Worm (Caenorhabditis elegans) whole organism, early embryonic: Measurements from ENCODE around the gene F58B4.3.

Experiments used
- B0310.2 ChIP-seq: sonication (generic microtip); optimal IDR thresholded peaks from 2 replicates; lab custom pipeline; 2016; ENCODE audit warnings: mild to moderate bottlenecking, missing genetic modification characterization, missing compliant biosample characterization
- F13C5.2 ChIP-seq: sonication (generic microtip); optimal IDR thresholded peaks from 2 replicates; lab custom pipeline; 2017; ENCODE audit warnings: mild to moderate bottlenecking, missing genetic modification characterization, inconsistent platforms, missing compliant biosample characterization
- aly-1 ChIP-seq: sonication (generic microtip); optimal IDR thresholded peaks from 2 replicates; lab custom pipeline; 2016; ENCODE audit warnings: missing genetic modification characterization, missing compliant biosample characterization
- ama-1 ChIP-seq: fragments of 150-350 bp; optimal IDR thresholded peaks from 2 replicates; lab custom pipeline; 2014
- ceh-13 ChIP-seq: fragments of 200-800 bp; sonication (Bioruptor generic); optimal IDR thresholded peaks from 2 replicates; lab custom pipeline; 2018; ENCODE audit warnings: mild to moderate bottlenecking, missing genetic modification characterization, missing compliant biosample characterization
- ceh-36 ChIP-seq: sonication (generic microtip); optimal IDR thresholded peaks from 2 replicates; lab custom pipeline; 2016; ENCODE audit warnings: missing genetic modification characterization, inconsistent platforms, missing compliant biosample characterization
- ets-7 ChIP-seq: sonication (generic microtip); optimal IDR thresholded peaks from 2 replicates; lab custom pipeline; 2016; ENCODE audit warnings: missing genotype, missing genetic modification characterization, missing compliant biosample characterization
- flt-1 ChIP-seq: fragments of 200-800 bp; sonication (Bioruptor generic); IDR thresholded peaks from 2 replicates; pipeline ENCODE4 v1.3.6; 2022; ENCODE audit warnings: missing genetic modification characterization, missing compliant biosample characterization
- hmbx-1 ChIP-seq: sonication (generic microtip); optimal IDR thresholded peaks from 2 replicates; lab custom pipeline; 2016; ENCODE audit warnings: mild to moderate bottlenecking, missing genetic modification characterization, missing compliant biosample characterization
- hmg-4 ChIP-seq: fragments of 200-800 bp; sonication (Bioruptor generic); optimal IDR thresholded peaks from 2 replicates; lab custom pipeline; 2018; ENCODE audit warnings: mild to moderate bottlenecking, missing genetic modification characterization, missing compliant biosample characterization
- hnd-1 ChIP-seq: sonication (generic microtip); optimal IDR thresholded peaks from 2 replicates; lab custom pipeline; 2016; ENCODE audit warnings: missing genetic modification characterization, missing compliant biosample characterization
- pes-1 ChIP-seq: fragments of 200-800 bp; sonication (Bioruptor generic); IDR thresholded peaks from 2 replicates; pipeline ENCODE4 v1.3.6; 2022; ENCODE audit warnings: missing genetic modification reagents, missing genetic modification characterization, missing compliant biosample characterization
- scrt-1 ChIP-seq: fragments of 200-800 bp; sonication (Bioruptor generic); IDR thresholded peaks from 2 replicates; pipeline ENCODE4 v1.3.6; 2022; ENCODE audit warnings: missing genetic modification characterization, missing compliant biosample characterization
- sea-1 ChIP-seq: fragments of 200-800 bp; sonication (Bioruptor generic); conservative IDR thresholded peaks from 2 replicates; pipeline ENCODE4 v1.3.6; 2022; ENCODE audit warnings: missing genetic modification characterization, missing compliant biosample characterization
- tbx-11 ChIP-seq: fragments of 200-800 bp; sonication (Bioruptor generic); IDR thresholded peaks from 2 replicates; pipeline ENCODE4 v1.3.6; 2022; ENCODE audit warnings: missing genetic modification characterization, missing compliant biosample characterization
- tbx-37 ChIP-seq: fragments of 200-800 bp; sonication (Bioruptor generic); conservative IDR thresholded peaks from 2 replicates; pipeline ENCODE4 v1.3.6; 2022; ENCODE audit warnings: missing genetic modification reagents, missing genetic modification characterization, missing compliant biosample characterization
- tra-4 ChIP-seq: sonication (generic microtip); optimal IDR thresholded peaks from 2 replicates; lab custom pipeline; 2017; ENCODE audit warnings: missing genetic modification characterization, missing compliant biosample characterization

Gene F58B4.3

DNA sequence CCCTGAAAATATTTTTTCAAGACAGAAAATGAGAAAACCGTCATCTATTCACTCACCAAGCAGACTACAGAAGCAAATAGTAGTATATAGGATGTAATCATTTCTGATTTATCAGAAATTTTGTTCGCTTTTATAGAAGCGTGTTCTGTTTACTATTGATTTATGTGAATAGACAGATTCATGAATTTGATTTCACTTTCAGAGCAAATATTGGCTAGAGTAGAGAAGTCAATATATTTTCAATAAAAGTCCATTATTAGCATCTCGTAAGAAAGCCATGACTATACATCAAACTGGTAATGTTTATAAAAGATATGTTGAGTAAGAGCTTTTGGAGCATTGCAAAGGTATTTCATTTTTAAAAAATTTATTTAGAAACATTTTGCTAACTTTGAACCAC is 1.6 kb downstream of the F58B4.3 start, which contains the start of gene scvp-1:
Gene scvp-1, minus strand, starts transcription at position 101 of the 400 bp plus-strand sequence.
- TF ChIP-seq ets-7 (tag; lab: Kevin White, UChicago) (no peak), ceh-13 (no peak), F13C5.2 (no peak), ceh-36 (no peak), pes-1 (no peak), sea-1 (GFP tag; lab: Robert Waterston, UW) (no peak), hmg-4 (no peak), hnd-1 (no peak)

DNA sequence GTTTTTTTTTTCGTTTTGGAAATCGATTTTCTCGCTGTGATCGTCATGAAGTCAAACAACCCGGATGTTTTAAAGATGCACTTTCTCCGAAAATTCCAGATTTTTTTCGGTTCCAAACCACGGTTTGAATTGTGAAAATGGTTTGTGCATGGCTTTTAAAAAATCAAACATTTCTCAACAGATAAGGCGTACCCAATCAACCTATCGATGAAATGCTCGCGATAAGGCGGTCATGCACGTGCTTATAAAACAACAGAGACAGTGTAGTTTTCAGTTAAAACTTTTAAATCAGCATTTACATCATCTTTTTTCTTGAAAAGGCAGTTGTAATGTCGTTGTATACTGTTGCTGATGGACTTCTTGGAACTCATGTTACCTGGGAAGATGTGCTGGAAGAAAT is 2.8 kb downstream of the F58B4.3 start, which contains the start of gene F58B4.5:
Gene F58B4.5, plus strand, starts transcription at position 283 of the 400 bp plus-strand sequence.
- TF ChIP-seq flt-1 (GFP tag; lab: Robert Waterston, UW), result no peak
- TF ChIP-seq hmg-4, result no peak
- TF ChIP-seq scrt-1 (GFP tag; lab: Robert Waterston, UW), result no peak
- TF ChIP-seq ceh-13, result no peak
- TF ChIP-seq F13C5.2, result no peak
- TF ChIP-seq ets-7 (tag; lab: Kevin White, UChicago), result no peak
- TF ChIP-seq tra-4 (tag; lab: Kevin White, UChicago), result no peak
- no peak for TF ChIP-seq tbx-37
- TF ChIP-seq aly-1 (tag; lab: Kevin White, UChicago), result no peak
- TF ChIP-seq B0310.2 (tag; lab: Kevin White, UChicago), result no peak
- no peak for TF ChIP-seq sea-1 (GFP tag; lab: Robert Waterston, UW)
- no peak for TF ChIP-seq tbx-11 (GFP tag; lab: Robert Waterston, UW)
- no peak for TF ChIP-seq ceh-36
- no peak for TF ChIP-seq hnd-1
- TF ChIP-seq hmbx-1 (tag; lab: Kevin White, UChicago), result no peak
- no peak for TF ChIP-seq pes-1
- no peak for TF ChIP-seq ama-1

DNA sequence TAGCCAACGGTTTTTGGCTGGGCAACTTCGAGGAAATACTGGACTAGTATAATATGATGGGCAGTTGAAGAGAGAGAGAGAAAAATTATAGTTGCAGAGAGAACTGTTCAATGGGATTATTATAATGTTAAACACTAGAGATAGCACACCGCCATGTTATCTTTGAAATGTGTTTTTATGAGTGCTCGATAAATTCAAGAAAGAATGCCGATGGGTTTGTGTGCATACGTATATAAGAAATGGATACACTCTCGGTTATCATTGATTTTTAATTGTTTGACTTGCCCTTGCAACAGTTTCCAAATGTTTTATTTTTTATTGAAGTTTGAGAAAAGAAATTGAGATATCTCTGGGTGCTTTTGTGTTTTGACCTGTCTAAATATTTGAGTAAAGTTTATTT is 7.1 kb downstream of the F58B4.3 start, which contains the start of gene F17C11.12:
Gene F17C11.12, minus strand, starts transcription at position 240 of the 400 bp plus-strand sequence.
- TF ChIP-seq ceh-13 (no peak), hmg-4 (no peak), B0310.2 (tag; lab: Kevin White, UChicago) (no peak), aly-1 (tag; lab: Kevin White, UChicago) (no peak)

DNA sequence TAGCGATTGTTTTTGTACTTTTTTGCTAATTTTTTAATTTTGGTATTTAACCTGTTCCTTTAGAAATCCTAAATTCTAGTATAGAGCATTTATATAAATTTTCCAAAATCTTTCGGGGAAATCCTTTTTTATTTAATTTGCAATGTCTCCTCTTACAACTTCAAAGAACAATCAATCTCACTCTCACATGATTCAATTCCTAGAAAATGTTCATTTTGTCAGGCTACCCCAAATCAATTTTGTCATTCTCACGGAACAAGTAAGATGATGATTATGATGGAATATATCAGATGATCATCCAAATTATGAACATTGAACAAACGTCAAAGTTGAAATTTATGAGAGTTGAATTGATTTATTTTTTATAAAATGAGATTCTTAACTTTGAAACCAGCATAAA is 7.7 kb downstream of the F58B4.3 start:
- TF ChIP-seq scrt-1 (GFP tag; lab: Robert Waterston, UW) (no peak), pes-1 (no peak)

DNA sequence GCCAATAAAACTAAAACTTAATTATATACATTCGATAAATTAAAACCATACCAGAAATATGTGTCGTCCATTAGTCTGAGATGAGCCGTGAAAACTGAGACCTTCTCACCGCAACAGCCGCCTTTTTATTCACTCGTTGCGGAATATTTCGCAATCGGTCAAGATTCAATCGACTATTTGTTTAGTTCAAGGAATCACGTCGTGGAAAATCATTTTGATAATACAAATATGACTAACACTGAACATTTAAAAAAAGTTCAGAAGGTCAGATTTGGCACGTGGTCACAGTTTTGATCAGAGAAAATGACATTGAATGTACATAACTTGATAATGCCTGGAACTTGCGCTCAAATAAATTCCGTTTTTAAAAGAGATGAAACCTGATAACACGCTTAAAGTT is 9.1 kb downstream of the F58B4.3 start, which contains the start of gene F17C11.11:
Gene F17C11.11, minus strand, starts transcription at position 79 of the 400 bp plus-strand sequence.
- TF ChIP-seq ama-1 (no peak), tbx-11 (GFP tag; lab: Robert Waterston, UW) (no peak), aly-1 (tag; lab: Kevin White, UChicago) (no peak), F13C5.2 (no peak), flt-1 (GFP tag; lab: Robert Waterston, UW) (no peak), tra-4 (tag; lab: Kevin White, UChicago) (no peak), hnd-1 (no peak), ceh-13 (no peak), hmg-4 (no peak), hmbx-1 (tag; lab: Kevin White, UChicago) (no peak), B0310.2 (tag; lab: Kevin White, UChicago) (no peak), pes-1 (no peak)

DNA sequence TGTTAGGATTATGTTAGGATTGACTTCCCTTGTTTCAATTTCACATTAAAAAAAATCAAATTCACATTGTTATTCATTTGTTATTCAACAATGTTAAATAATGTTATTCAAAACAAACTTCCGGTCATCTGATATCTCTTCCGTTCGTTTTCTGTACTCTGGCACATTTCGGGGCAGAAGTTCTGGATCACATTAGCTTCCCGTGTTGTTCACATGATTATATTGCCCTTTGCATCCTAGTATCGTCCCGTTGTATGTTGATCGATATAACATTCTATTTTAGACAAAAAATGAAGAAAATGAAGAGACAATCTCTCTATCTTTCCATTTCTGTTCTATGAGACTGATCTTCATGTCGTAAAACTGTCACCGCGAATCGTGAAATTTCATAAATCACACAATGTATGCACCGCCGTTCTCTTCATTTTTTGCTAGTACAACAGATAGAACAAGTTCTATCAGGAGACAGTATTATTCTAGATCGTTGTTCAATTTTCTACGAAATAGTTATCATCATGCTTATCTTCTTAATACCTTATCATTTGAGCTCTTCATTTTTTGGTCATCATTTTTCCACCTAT is 10.5 kb downstream of the F58B4.3 start:
- TF ChIP-seq hnd-1 (no peak), flt-1 (GFP tag; lab: Robert Waterston, UW) (no peak), tbx-37 (no peak), aly-1 (tag; lab: Kevin White, UChicago) (no peak), B0310.2 (tag; lab: Kevin White, UChicago) (no peak), tra-4 (tag; lab: Kevin White, UChicago) (no peak), tbx-11 (GFP tag; lab: Robert Waterston, UW) (no peak), hmg-4 (no peak), hmbx-1 (tag; lab: Kevin White, UChicago) (no peak)

DNA sequence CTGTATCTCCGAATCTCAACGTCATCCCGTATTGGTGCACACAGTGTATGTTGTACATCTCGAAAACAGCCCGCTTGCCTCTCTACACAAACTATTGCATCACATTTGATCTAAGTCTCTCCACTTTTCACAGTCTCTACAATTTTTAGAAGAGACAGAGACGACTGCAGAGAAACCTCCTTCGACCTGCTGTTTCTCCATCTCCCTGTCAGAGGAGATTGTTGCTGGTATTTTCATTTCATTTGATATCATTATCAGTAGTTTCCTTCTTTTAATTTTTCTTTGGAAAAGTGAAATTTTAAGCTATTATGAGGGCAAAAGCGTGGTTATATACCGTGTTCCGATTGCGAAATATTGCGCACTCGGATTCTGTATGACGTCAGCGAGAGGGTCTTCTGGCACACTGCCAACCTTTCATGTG is 11.0 kb downstream of the F58B4.3 start:
- no peak for TF ChIP-seq sea-1 (GFP tag; lab: Robert Waterston, UW)
- no peak for TF ChIP-seq hmg-4
- TF ChIP-seq tra-4 (tag; lab: Kevin White, UChicago), result no peak
- no peak for TF ChIP-seq ceh-13
- no peak for TF ChIP-seq hnd-1
- TF ChIP-seq hmbx-1 (tag; lab: Kevin White, UChicago), result no peak
- TF ChIP-seq ets-7 (tag; lab: Kevin White, UChicago), result no peak
- TF ChIP-seq flt-1 (GFP tag; lab: Robert Waterston, UW), result no peak
- no peak for TF ChIP-seq scrt-1 (GFP tag; lab: Robert Waterston, UW)
- no peak for TF ChIP-seq tbx-11 (GFP tag; lab: Robert Waterston, UW)
- TF ChIP-seq aly-1 (tag; lab: Kevin White, UChicago), result no peak
- TF ChIP-seq F13C5.2, result no peak

DNA sequence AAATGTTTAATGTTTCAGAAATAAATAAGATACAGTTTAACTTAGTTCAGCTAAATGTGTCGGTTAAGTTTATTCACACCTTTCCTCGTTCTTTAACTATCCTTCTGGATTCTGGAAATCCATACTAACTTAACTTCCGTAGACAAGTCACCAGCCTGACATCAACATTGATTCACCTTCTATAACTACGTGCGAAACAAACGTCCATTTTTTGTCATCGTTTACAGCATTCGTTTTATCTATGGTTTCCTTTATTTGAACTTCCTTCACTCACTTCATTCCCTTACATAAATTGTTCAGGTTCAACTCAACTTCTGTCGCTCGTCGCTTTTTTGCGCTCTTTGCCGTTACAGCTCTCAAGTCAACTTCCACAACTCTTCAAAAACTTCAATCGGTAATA is 11.5 kb downstream of the F58B4.3 start, which contains the start of gene F17C11.26:
Gene F17C11.26, plus strand, starts transcription at position 301 of the 400 bp plus-strand sequence.
- TF ChIP-seq scrt-1 (GFP tag; lab: Robert Waterston, UW), result no peak
- no peak for TF ChIP-seq flt-1 (GFP tag; lab: Robert Waterston, UW)

DNA sequence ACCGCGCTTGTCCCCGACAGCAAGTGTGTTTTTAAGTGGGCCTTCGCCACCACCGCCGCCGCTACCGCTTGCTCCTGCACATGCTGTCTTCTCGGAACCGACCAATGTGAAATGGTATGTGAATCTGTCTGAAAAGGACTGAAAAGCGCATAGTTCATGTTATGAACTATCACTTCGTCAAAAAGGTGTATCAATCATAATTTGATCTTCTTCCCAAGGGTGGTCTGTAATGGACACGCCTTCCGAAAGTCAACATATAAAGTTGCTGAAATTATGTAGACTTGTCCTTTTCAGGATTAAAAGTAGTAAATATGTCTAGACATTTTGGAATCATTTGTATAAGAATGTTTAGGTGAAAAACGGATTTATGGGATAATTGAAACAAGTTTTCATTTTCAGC is 12.6 kb downstream of the F58B4.3 start, which contains the start of gene zip-9:
Gene zip-9, plus strand, starts transcription at position 301 of the 400 bp plus-strand sequence.
- TF ChIP-seq tbx-11 (GFP tag; lab: Robert Waterston, UW) (no peak), pes-1 (no peak)
